Fruit fly (Drosophila melanogaster) whole organism, embryonic: Measurements from ENCODE around the gene ida.

Experiments used
- BEAF-32 ChIP-seq: fragments of 200-800 bp; sonication (Bioruptor generic); optimal IDR thresholded peaks from 3 replicates; lab custom pipeline; 2017; ENCODE audit warnings: missing biosample characterization, missing genetic modification characterization, mild to moderate bottlenecking, moderate library complexity, missing genetic modification reagents
- Bdp1 ChIP-seq: fragments of 200-800 bp; sonication (Bioruptor generic); optimal IDR thresholded peaks from 3 replicates; lab custom pipeline; 2016; ENCODE audit warnings: missing biosample characterization, missing genetic modification characterization
- CG11093 ChIP-seq: fragments of 200-800 bp; sonication (Bioruptor generic); IDR thresholded peaks from 3 replicates; pipeline ENCODE4 v1.3.6; 2022; ENCODE audit warnings: missing biosample characterization, missing genetic modification characterization
- CG12219 ChIP-seq: fragments of 200-800 bp; sonication (Bioruptor generic); optimal IDR thresholded peaks from 3 replicates; lab custom pipeline; 2018; ENCODE audit warnings: missing biosample characterization, mild to moderate bottlenecking, missing genetic modification characterization
- CG12236 ChIP-seq: fragments of 200-800 bp; sonication (Bioruptor generic); optimal IDR thresholded peaks from 2 replicates; lab custom pipeline; 2016; ENCODE audit warnings: missing biosample characterization, missing genetic modification characterization
- CG13775 ChIP-seq: fragments of 200-800 bp; sonication (Bioruptor generic); optimal IDR thresholded peaks from 3 replicates; lab custom pipeline; 2017; ENCODE audit warnings: missing biosample characterization, mild to moderate bottlenecking, missing genetic modification characterization
- CG13894 ChIP-seq: fragments of 200-800 bp; sonication (Bioruptor generic); optimal IDR thresholded peaks from 3 replicates; lab custom pipeline; 2018; ENCODE audit warnings: missing biosample characterization, mild to moderate bottlenecking, missing genetic modification characterization, moderate library complexity
- CG14014 ChIP-seq: fragments of 200-800 bp; sonication (Bioruptor generic); IDR thresholded peaks from 2 replicates; pipeline ENCODE4 v1.3.6; 2022; ENCODE audit warnings: missing biosample characterization, missing genetic modification characterization
- CG16813 ChIP-seq: fragments of 200-800 bp; sonication (Bioruptor generic); IDR thresholded peaks from 3 replicates; pipeline ENCODE4 v1.3.6; 2022; ENCODE audit warnings: missing biosample characterization, missing genetic modification characterization; ENCODE audit not compliant: partially characterized antibody
- CG16815 ChIP-seq: fragments of 200-800 bp; sonication (Bioruptor generic); optimal IDR thresholded peaks from 3 replicates; lab custom pipeline; 2017; ENCODE audit warnings: missing biosample characterization, mild to moderate bottlenecking, missing genetic modification characterization
- CG18011 ChIP-seq: fragments of 200-800 bp; sonication (Bioruptor generic); optimal IDR thresholded peaks from 2 replicates; lab custom pipeline; 2017; ENCODE audit warnings: missing biosample characterization, missing genetic modification characterization, mild to moderate bottlenecking, moderate library complexity, missing genotype
- CG18262 ChIP-seq: fragments of 200-800 bp; optimal IDR thresholded peaks from 3 replicates; lab custom pipeline; 2019; ENCODE audit warnings: missing biosample characterization, mild to moderate bottlenecking, missing genetic modification characterization, moderate library complexity
- CG2202 ChIP-seq: fragments of 200-800 bp; sonication (Bioruptor generic); optimal IDR thresholded peaks from 2 replicates; lab custom pipeline; 2018; ENCODE audit warnings: missing biosample characterization, mild to moderate bottlenecking, missing genetic modification characterization
- CG3281 ChIP-seq: fragments of 200-800 bp; sonication (Bioruptor generic); optimal IDR thresholded peaks from 3 replicates; lab custom pipeline; 2017; ENCODE audit warnings: missing biosample characterization, mild to moderate bottlenecking, missing genetic modification characterization
- CG4854 ChIP-seq: fragments of 200-800 bp; sonication (Bioruptor generic); optimal IDR thresholded peaks from 2 replicates; lab custom pipeline; 2016; ENCODE audit warnings: missing biosample characterization, missing genetic modification characterization, inconsistent platforms
- CG6689 ChIP-seq: fragments of 200-800 bp; sonication (Bioruptor generic); IDR thresholded peaks from 2 replicates; pipeline ENCODE4 v1.3.6; 2022; ENCODE audit warnings: missing biosample characterization, missing genetic modification characterization
- CG7556 ChIP-seq: fragments of 200-800 bp; sonication (Bioruptor generic); optimal IDR thresholded peaks from 2 replicates; lab custom pipeline; 2017; ENCODE audit warnings: missing biosample characterization, mild to moderate bottlenecking, missing genetic modification characterization
- CG9727 ChIP-seq: fragments of 200-800 bp; sonication (Bioruptor generic); optimal IDR thresholded peaks from 3 replicates; lab custom pipeline; 2017; ENCODE audit warnings: missing biosample characterization, mild to moderate bottlenecking, missing genetic modification characterization
- CkIIα-i1 ChIP-seq: fragments of 200-800 bp; sonication (Bioruptor generic); IDR thresholded peaks from 2 replicates; pipeline ENCODE4 v1.3.6; 2022; ENCODE audit warnings: missing biosample characterization, missing genetic modification characterization
- Dip2 ChIP-seq: fragments of 200-800 bp; sonication (Bioruptor generic); IDR thresholded peaks from 2 replicates; pipeline ENCODE4 v1.3.6; 2022; ENCODE audit warnings: missing biosample characterization, missing genetic modification characterization
- Ets65A ChIP-seq: fragments of 200-800 bp; sonication (Bioruptor generic); peaks from one replicate; lab custom pipeline; 2016; ENCODE audit warnings: missing biosample characterization, missing genetic modification characterization
- GATAe ChIP-seq: fragments of 200-800 bp; sonication (Bioruptor generic); conservative IDR thresholded peaks from 2 replicates; pipeline ENCODE4 v1.3.6; 2022; ENCODE audit warnings: missing biosample characterization, missing genetic modification characterization
- HLH4C ChIP-seq: fragments of 200-800 bp; sonication (Bioruptor generic); IDR thresholded peaks from 3 replicates; pipeline ENCODE4 v1.3.6; 2022; ENCODE audit warnings: missing biosample characterization, missing genetic modification characterization; ENCODE audit not compliant: partially characterized antibody
- HLH54F ChIP-seq: fragments of 200-800 bp; sonication (Bioruptor generic); optimal IDR thresholded peaks from 3 replicates; lab custom pipeline; 2016; ENCODE audit warnings: missing biosample characterization, missing genetic modification characterization
- Kr ChIP-seq: fragments of 200-800 bp; sonication (Bioruptor generic); optimal IDR thresholded peaks from 2 replicates; lab custom pipeline; 2017; ENCODE audit warnings: missing biosample characterization, mild to moderate bottlenecking, missing genetic modification characterization
- MBD-R2 ChIP-seq: fragments of 200-800 bp; sonication (Bioruptor generic); IDR thresholded peaks from 2 replicates; pipeline ENCODE4 v1.3.6; 2022; ENCODE audit warnings: missing biosample characterization, missing genetic modification characterization
- Mad ChIP-seq: fragments of 200-800 bp; sonication (Bioruptor generic); optimal IDR thresholded peaks from 2 replicates; lab custom pipeline; 2016; ENCODE audit warnings: missing biosample characterization, missing genetic modification characterization
- Opbp ChIP-seq: fragments of 200-800 bp; sonication (Bioruptor generic); IDR thresholded peaks from 3 replicates; pipeline ENCODE4 v1.3.6; 2022; ENCODE audit warnings: missing biosample characterization, missing genetic modification characterization; ENCODE audit not compliant: partially characterized antibody
- danr ChIP-seq: fragments of 200-800 bp; sonication (Bioruptor generic); IDR thresholded peaks from 2 replicates; pipeline ENCODE4 v1.3.6; 2022; ENCODE audit warnings: missing biosample characterization, missing genetic modification characterization
- dpn ChIP-seq, 2 experiments: fragments of 200-800 bp; sonication (Bioruptor generic); optimal IDR thresholded peaks; 3 replicates each; lab custom pipeline; 2016; ENCODE audit warnings: missing biosample characterization in 2 of 2, missing genetic modification characterization in 2 of 2
- ewg ChIP-seq: fragments of 200-800 bp; sonication (Bioruptor generic); optimal IDR thresholded peaks from 3 replicates; lab custom pipeline; 2017; ENCODE audit warnings: mild to moderate bottlenecking, missing biosample characterization, missing genetic modification reagents, missing genetic modification characterization
- exex ChIP-seq: fragments of 200-800 bp; sonication (Bioruptor generic); optimal IDR thresholded peaks from 4 replicates; lab custom pipeline; 2018; ENCODE audit warnings: missing biosample characterization, mild to moderate bottlenecking, missing genetic modification characterization, moderate library complexity
- eyg ChIP-seq: fragments of 200-800 bp; sonication (Bioruptor generic); optimal IDR thresholded peaks from 3 replicates; lab custom pipeline; 2016; ENCODE audit warnings: missing biosample characterization, missing genetic modification characterization
- fd102C ChIP-seq: fragments of 200-800 bp; sonication (Bioruptor generic); optimal IDR thresholded peaks from 2 replicates; lab custom pipeline; 2018; ENCODE audit warnings: missing biosample characterization, mild to moderate bottlenecking, missing genetic modification characterization, moderate library complexity
- gcm2 ChIP-seq: fragments of 200-800 bp; sonication (Bioruptor generic); optimal IDR thresholded peaks from 2 replicates; lab custom pipeline; 2016; ENCODE audit warnings: missing biosample characterization, missing genetic modification characterization
- hth ChIP-seq: fragments of >200 bp; optimal IDR thresholded peaks from 2 replicates; lab custom pipeline; 2017; ENCODE audit warnings: inconsistent platforms
- inv ChIP-seq: fragments of 200-800 bp; sonication (Bioruptor generic); IDR thresholded peaks from 2 replicates; pipeline ENCODE4 v1.3.6; 2022; ENCODE audit warnings: missing biosample characterization, missing genetic modification characterization; ENCODE audit not compliant: partially characterized antibody
- kay ChIP-seq: fragments of 200-800 bp; sonication (Bioruptor generic); optimal IDR thresholded peaks from 2 replicates; lab custom pipeline; 2016; ENCODE audit warnings: missing biosample characterization, missing genetic modification characterization
- luna ChIP-seq: fragments of 200-800 bp; sonication (Bioruptor generic); optimal IDR thresholded peaks from 2 replicates; lab custom pipeline; 2016; ENCODE audit warnings: missing biosample characterization, missing genetic modification characterization
- maf-S ChIP-seq: fragments of 200-800 bp; sonication (Bioruptor generic); optimal IDR thresholded peaks from 2 replicates; lab custom pipeline; 2016; ENCODE audit warnings: missing biosample characterization, missing genetic modification characterization
- nau ChIP-seq: fragments of 200-800 bp; sonication (Bioruptor generic); optimal IDR thresholded peaks from 3 replicates; lab custom pipeline; 2017; ENCODE audit warnings: missing biosample characterization, mild to moderate bottlenecking, missing genetic modification characterization, missing genetic modification reagents
- pan ChIP-seq, 4 experiments: fragments of >200 bp in 3 of 4; fragments of 200-800 bp in 1 of 4; sonication (Bioruptor generic) in 1 of 4; optimal IDR thresholded peaks in 3 of 4; IDR thresholded peaks in 1 of 4; 2 replicates each; pipeline versions ENCODE4 v1.3.6 to Lab custom; 2017 to 2022; ENCODE audit warnings: missing biosample characterization in 2 of 4, missing genetic modification characterization in 2 of 4, mixed read lengths in 1 of 4
- pum ChIP-seq: fragments of 200-800 bp; sonication (Bioruptor generic); optimal IDR thresholded peaks from 2 replicates; lab custom pipeline; 2016; ENCODE audit warnings: missing biosample characterization, missing genetic modification characterization
- pzg ChIP-seq: fragments of 200-800 bp; sonication (Bioruptor generic); optimal IDR thresholded peaks from 3 replicates; lab custom pipeline; 2018; ENCODE audit warnings: missing biosample characterization, mild to moderate bottlenecking, missing genetic modification characterization, moderate library complexity
- sd ChIP-seq: fragments of 200-800 bp; sonication (Bioruptor generic); optimal IDR thresholded peaks from 3 replicates; lab custom pipeline; 2018; ENCODE audit warnings: missing biosample characterization, mild to moderate bottlenecking, missing genetic modification characterization, moderate library complexity
- tio ChIP-seq: fragments of 200-800 bp; sonication (Bioruptor generic); optimal IDR thresholded peaks from 2 replicates; lab custom pipeline; 2017; ENCODE audit warnings: missing biosample characterization, missing genetic modification characterization, inconsistent platforms
- ttk ChIP-seq: fragments of 200-800 bp; sonication (Bioruptor generic); IDR thresholded peaks from 2 replicates; pipeline ENCODE4 v2.1.2; 2022; ENCODE audit warnings: missing biosample characterization, missing genetic modification characterization
- tup ChIP-seq: fragments of 200-800 bp; sonication (Bioruptor generic); optimal IDR thresholded peaks from 2 replicates; lab custom pipeline; 2016; ENCODE audit warnings: missing biosample characterization, mild to moderate bottlenecking, missing genetic modification characterization, moderate library complexity

ida gene

DNA sequence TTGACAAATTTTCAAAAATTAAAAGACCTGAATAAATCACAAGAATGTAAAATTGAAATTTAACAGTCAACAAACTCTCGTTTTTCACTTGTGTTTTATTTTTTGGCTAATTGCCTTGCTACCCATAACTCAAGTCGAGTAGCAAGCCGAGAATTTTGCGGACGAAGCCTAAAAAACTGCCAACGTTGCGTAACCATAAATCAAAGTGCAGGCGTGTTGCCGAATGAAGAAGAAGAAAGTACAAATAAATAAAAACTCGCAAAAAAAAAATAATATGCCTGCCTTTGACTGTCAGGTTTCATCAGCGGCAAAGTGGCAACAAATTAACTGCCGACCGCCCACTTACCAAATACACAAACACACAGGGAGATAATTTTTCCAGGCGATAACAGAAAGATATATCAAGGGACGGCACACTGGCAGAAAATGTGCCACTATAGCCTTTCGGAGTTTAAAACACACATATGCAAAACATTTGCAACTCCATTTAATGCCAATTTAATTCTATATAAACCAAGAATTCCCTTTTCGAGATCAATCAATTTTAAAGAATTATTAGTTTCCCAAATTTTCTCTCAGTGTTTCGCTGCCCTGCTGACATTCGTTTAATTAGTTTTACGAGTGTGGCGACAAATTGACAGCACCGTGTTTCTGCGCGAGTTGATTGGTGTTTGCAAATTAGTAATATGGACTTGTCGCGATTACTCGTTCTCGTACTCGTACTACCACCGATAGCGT, 23.2 kb downstream of the ida start (continued):
- TF ChIP-seq CG18011 (GFP tag; lab: Kevin White, UChicago) (peak; percentile 69), CG12219 (GFP tag; lab: Kevin White, UChicago) (peak; percentile 86), pum (peak; percentile 69), inv (no peak), GATAe (GFP tag; lab: Robert Waterston, UW) (peak; percentile 93), CG2202 (tag; lab: Kevin White, UChicago) (peak; percentile 5), tio (GFP tag; lab: Kevin White, UChicago) (peak; percentile 79), gcm2 (peak; percentile 57), Dip2 (GFP tag; lab: Robert Waterston, UW) (no peak), hth (no peak), HLH4C (GFP tag; lab: Robert Waterston, UW) (no peak), CG11093 (peak; percentile 68; the same call in 2 of the 3 replicates), tup (GFP tag; lab: Kevin White, UChicago) (peak; percentile 73), ewg (GFP tag; lab: Kevin White, UChicago) (peak; percentile 62), CG7556 (GFP tag; lab: Kevin White, UChicago) (peak; percentile 82), CG12236 (GFP tag; lab: Kevin White, UChicago) (peak; percentile 35), danr (GFP tag; lab: Robert Waterston, UW) (peak; percentile 77), pzg (GFP tag; lab: Kevin White, UChicago) (peak; percentile 16), exex (tag; lab: Kevin White, UChicago) (peak; percentile 92), MBD-R2 (GFP tag; lab: Robert Waterston, UW) (peak; percentile 83; the same call in 1 of the 2 replicates), BEAF-32 (GFP tag; lab: Kevin White, UChicago) (no peak), Opbp (no peak), CG14014 (peak; percentile 94), ttk (GFP tag; lab: Robert Waterston, UW) (peak; percentile 75), Bdp1 (GFP tag; lab: Kevin White, UChicago) (peak; percentile 79), CkIIα-i1 (peak; percentile 79), Kr (GFP tag; lab: Kevin White, UChicago) (no peak), CG16813 (no peak), CG6689 (peak; percentile 75), CG4854 (GFP tag; lab: Kevin White, UChicago) (peak; percentile 72), pan (optimal IDR thresholded peaks at IDR 0.05; lab: Kevin White, UChicago) (no peak), pan (GFP tag; optimal IDR thresholded peaks at IDR 0.05 in 1 of 2, IDR thresholded peaks at IDR 0.05 in 1 of 2) (peak in 1 of 2 experiments; percentile 89), CG18262 (tag; lab: Kevin White, UChicago) (no peak), CG16815 (GFP tag; lab: Kevin White, UChicago) (peak; percentile 74), kay (GFP tag; lab: Kevin White, UChicago) (peak; percentile 36), CG13775 (GFP tag; lab: Kevin White, UChicago) (peak; percentile 81), luna (GFP tag; lab: Kevin White, UChicago) (peak; percentile 59), sd (peak; percentile 53), HLH54F (peak; percentile 93), Mad (GFP tag; lab: Kevin White, UChicago) (peak; percentile 53), CG13894 (peak; percentile 95), CG3281 (peak; percentile 91), maf-S (GFP tag; lab: Kevin White, UChicago) (peak; percentile 85), dpn (GFP tag; optimal IDR thresholded peaks at IDR 0.05; lab: Kevin White, UChicago) (peak; percentile 86 to 89), fd102C (GFP tag; lab: Kevin White, UChicago) (no peak), Ets65A (GFP tag; lab: Kevin White, UChicago) (peak; percentile 99), nau (GFP tag; lab: Kevin White, UChicago) (peak; percentile 77), eyg (peak; percentile 67), CG9727 (GFP tag; lab: Kevin White, UChicago) (peak; percentile 88)
